Fruit fly (Drosophila melanogaster): Measurements from ENCODE around the gene sl.

The sl gene

dm6 chrX:16383667-16384515 is 33.8 kb downstream of the sl start (continued):
- TF ChIP-seq CG17802 (tag; optimal IDR thresholded peaks at IDR 0.05) (no peak), CG31365 (tag; optimal IDR thresholded peaks at IDR 0.05) (peak; percentile 84), MBD-R2 (GFP tag; IDR thresholded peaks at IDR 0.05) (no peak; the same call in 1 of the 2 replicates), Atf3 (GFP tag; optimal IDR thresholded peaks at IDR 0.05) (no peak), toy (GFP tag; IDR thresholded peaks at IDR 0.05) (no peak; the same call in 1 of the 2 replicates), CG18764 (GFP tag; optimal IDR thresholded peaks at IDR 0.05) (peak; percentile 68), CG8478 (optimal IDR thresholded peaks at IDR 0.05) (no peak), ind (GFP tag; optimal IDR thresholded peaks at IDR 0.05) (no peak), H15 (GFP tag; IDR thresholded peaks at IDR 0.05) (no peak), ara (GFP tag; IDR thresholded peaks at IDR 0.05) (peak; percentile 38; the same call in 1 of the 2 replicates), Meics (GFP tag; optimal IDR thresholded peaks at IDR 0.05) (peak; percentile 88), emc (GFP tag; optimal IDR thresholded peaks at IDR 0.05) (no peak), wor (GFP tag; IDR thresholded peaks at IDR 0.05) (no peak), CG10267 (tag; optimal IDR thresholded peaks at IDR 0.05) (peak; percentile 32), NC2β (GFP tag; optimal IDR thresholded peaks at IDR 0.05) (peak; percentile 34), CG7928 (GFP tag; optimal IDR thresholded peaks at IDR 0.05) (peak; percentile 64), pfk (GFP tag; optimal IDR thresholded peaks at IDR 0.05) (peak; percentile 73), CG17385 (GFP tag; optimal IDR thresholded peaks at IDR 0.05) (peak; percentile 68), Dfd (GFP tag; optimal IDR thresholded peaks at IDR 0.05) (no peak), kah (GFP tag; optimal IDR thresholded peaks at IDR 0.05) (peak; percentile 50), tio (GFP tag; optimal IDR thresholded peaks at IDR 0.05) (no peak), CG12744 (GFP tag; optimal IDR thresholded peaks at IDR 0.05) (peak; percentile 70), jigr1 (GFP tag; IDR thresholded peaks at IDR 0.05) (no peak), HLH3B (GFP tag; IDR thresholded peaks at IDR 0.05) (peak; percentile 58; the same call in 1 of the 2 replicates), CG18619 (GFP tag; optimal IDR thresholded peaks at IDR 0.05) (no peak), ci (GFP tag; IDR thresholded peaks at IDR 0.05) (peak; percentile 49; the same call in 1 of the 3 replicates), CG11695 (GFP tag; IDR thresholded peaks at IDR 0.05) (peak; percentile 80), sens (GFP tag) (peak; percentile 92), CG17361 (GFP tag; IDR thresholded peaks at IDR 0.05) (no peak; the same call in 2 of the 3 replicates), gsb (GFP tag; IDR thresholded peaks at IDR 0.05) (no peak), CG17912 (GFP tag; optimal IDR thresholded peaks at IDR 0.05) (peak; percentile 67), btn (GFP tag; optimal IDR thresholded peaks at IDR 0.05) (peak; percentile 10), Lhr (GFP tag; optimal IDR thresholded peaks at IDR 0.05) (peak; percentile 32), Oaz (GFP tag; IDR thresholded peaks at IDR 0.05) (no peak), run (tag; optimal IDR thresholded peaks at IDR 0.05) (no peak), CG7839 (tag; optimal IDR thresholded peaks at IDR 0.05) (no peak), CG34422 (GFP tag; IDR thresholded peaks at IDR 0.05) (no peak), PHDP (tag; optimal IDR thresholded peaks at IDR 0.05) (peak; percentile 94), D (optimal IDR thresholded peaks at IDR 0.05) (no peak), D (GFP tag; optimal IDR thresholded peaks at IDR 0.05) (peak; percentile 60), CG13775 (GFP tag; optimal IDR thresholded peaks at IDR 0.05) (peak; percentile 7), CG8089 (GFP tag; optimal IDR thresholded peaks at IDR 0.05) (peak; percentile 52), Rx (GFP tag; IDR thresholded peaks at IDR 0.05) (no peak), CG6689 (GFP tag; IDR thresholded peaks at IDR 0.05) (no peak), CG31224 (GFP tag; IDR thresholded peaks at IDR 0.05) (peak; percentile 40; the same call in 1 of the 2 replicates), CG11398 (GFP tag; optimal IDR thresholded peaks at IDR 0.05) (peak; percentile 68), Doc3 (GFP tag; IDR thresholded peaks at IDR 0.05; ENCODE audit: partially characterized antibody) (no peak), CG11093 (GFP tag; IDR thresholded peaks at IDR 0.05) (no peak; the same call in 2 of the 3 replicates), CG11723 (GFP tag; optimal IDR thresholded peaks at IDR 0.05) (no peak), trh (GFP tag; optimal IDR thresholded peaks at IDR 0.05) (peak; percentile 40), ham (GFP tag; IDR thresholded peaks at IDR 0.05) (no peak)

Measured in whole organism, embryonic.